Worm (Caenorhabditis elegans) whole organism, L1 larva: ENCODE results near the gene ptc-1.
A peak's percentile ranks its signal among the peaks of the same experiment; 100 is the strongest.

ENCODE experiments used
- lin-39 ChIP-seq: fragments of 150-350 bp; optimal IDR thresholded peaks from 2 replicates; lab custom pipeline; 2014; ENCODE audit warnings: missing biosample characterization, missing genetic modification reagents, missing genetic modification characterization
- rnt-1 ChIP-seq: sonication (generic microtip); optimal IDR thresholded peaks from 2 replicates; lab custom pipeline; 2016; ENCODE audit warnings: mild to moderate bottlenecking, missing genetic modification characterization, moderate library complexity, missing compliant biosample characterization
- unc-98 ChIP-seq: fragments of 200-800 bp; sonication (Bioruptor generic); IDR thresholded peaks from 2 replicates; pipeline ENCODE4 v1.3.6; 2022; ENCODE audit warnings: missing genetic modification characterization, missing compliant biosample characterization
- ztf-4 ChIP-seq: fragments of 150-350 bp; optimal IDR thresholded peaks from 2 replicates; lab custom pipeline; 2014; ENCODE audit warnings: missing biosample characterization, missing genetic modification characterization

ce11 chrII:7891869-7892615, 980 bp upstream of the ptc-1 start:
- peak; percentile 71 for TF ChIP-seq rnt-1 (tag; lab: Kevin White, UChicago)
- TF ChIP-seq ztf-4 (tag; lab: Kevin White, UChicago): no peak
- no peak for TF ChIP-seq unc-98 (GFP tag; lab: Robert Waterston, UW)
- TF ChIP-seq lin-39 (tag; lab: Kevin White, UChicago): no peak
